Fruit fly (Drosophila melanogaster) S2 (cell line): ENCODE measurements around the gene Rev1.

Experiments used
- CG8478 ChIP-seq: fragments of >200 bp; optimal IDR thresholded peaks from 2 replicates; lab custom pipeline; 2018
- CTCF ChIP-seq, 2 experiments: fragments of >200 bp; optimal IDR thresholded peaks; 2 replicates each; lab custom pipeline; 2018

DNA sequence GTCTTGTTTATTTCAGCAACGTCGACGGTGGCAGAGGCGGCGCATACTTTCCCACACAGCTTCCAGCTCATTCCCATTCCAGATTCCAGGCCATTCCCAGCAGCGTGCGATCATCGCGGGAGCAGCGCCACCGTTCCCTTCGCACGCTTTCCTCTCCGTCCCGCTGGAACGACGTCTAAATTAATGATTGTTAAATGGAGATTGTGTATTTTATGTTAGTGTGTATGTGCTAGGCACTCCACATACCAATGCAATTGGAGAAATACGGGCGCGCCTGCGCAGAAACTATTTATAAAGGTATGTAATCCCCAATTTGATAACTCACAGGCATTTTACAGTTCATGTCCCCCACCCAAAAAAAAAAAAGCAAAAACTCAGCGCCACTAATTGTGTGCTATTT, 12.7 kb upstream of the Rev1 start:
- TF ChIP-seq CTCF (optimal IDR thresholded peaks at IDR 0.05; lab: Kevin White, UChicago) = no peak
- no peak for TF ChIP-seq CG8478 (lab: Kevin White, UChicago)
